Worm (Caenorhabditis elegans): ENCODE data around the gene mttu-1.

DNA sequence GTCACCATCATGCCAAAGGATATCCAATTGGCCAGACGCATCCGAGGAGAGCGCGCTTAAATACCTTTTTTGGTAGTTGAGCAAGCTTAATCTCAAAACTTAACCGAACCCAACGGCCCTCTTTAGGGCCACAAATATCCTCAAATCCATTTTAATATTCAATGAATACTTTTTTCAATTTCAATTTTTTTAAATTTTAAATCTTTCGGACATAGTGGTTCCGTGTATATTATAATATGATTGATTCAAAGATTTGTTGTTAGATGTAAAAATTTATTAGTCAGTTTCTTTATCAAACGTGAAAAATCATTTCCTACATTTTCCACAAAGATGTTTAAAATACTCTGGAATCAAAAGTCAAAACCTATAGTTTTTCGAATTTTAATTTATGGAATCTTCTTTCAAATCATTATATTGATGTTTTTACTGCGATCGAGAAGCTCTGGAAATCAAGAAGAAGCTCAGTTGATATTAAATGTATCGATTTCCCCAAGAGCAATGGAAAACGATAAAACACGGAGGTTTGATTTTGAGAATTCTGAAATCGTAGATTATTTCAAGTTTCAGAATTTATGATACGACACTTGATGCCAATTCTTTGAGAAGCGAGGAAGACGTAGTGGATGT is 30.4 kb upstream of the mttu-1 start, which contains the start of gene B0035.21:
- TF ChIP-seq dmd-4 (tag; optimal IDR thresholded peaks at IDR 0.05) (no peak), nhr-12 (tag; optimal IDR thresholded peaks at IDR 0.05) (no peak), zag-1 (tag; optimal IDR thresholded peaks at IDR 0.05) (no peak), unc-55 (GFP tag; optimal IDR thresholded peaks at IDR 0.05) (no peak)
